Fruit fly (Drosophila melanogaster) whole organism, prepupa: ENCODE results near the gene ND-24L.

Experiments used
- Blimp-1 ChIP-seq: fragments of 200-800 bp; sonication (Bioruptor generic); optimal IDR thresholded peaks from 3 replicates; lab custom pipeline; 2017; ENCODE audit warnings: missing biosample characterization, missing genetic modification characterization, mild to moderate bottlenecking, moderate library complexity, missing genetic modification reagents
- Gug ChIP-seq: fragments of 200-800 bp; sonication (Bioruptor generic); IDR thresholded peaks from 2 replicates; pipeline ENCODE4 v1.3.6; 2022; ENCODE audit warnings: missing biosample characterization, missing genetic modification characterization
- Hr38 ChIP-seq: sonication (Bioruptor generic); optimal IDR thresholded peaks from 2 replicates; lab custom pipeline; 2016; ENCODE audit warnings: missing biosample characterization, missing genetic modification characterization
- OdsH ChIP-seq: fragments of 200-800 bp; sonication (Bioruptor generic); optimal IDR thresholded peaks from 3 replicates; lab custom pipeline; 2016; ENCODE audit warnings: missing biosample characterization, missing genetic modification characterization
- acj6 ChIP-seq: fragments of 200-800 bp; sonication (Bioruptor generic); optimal IDR thresholded peaks from 3 replicates; lab custom pipeline; 2016; ENCODE audit warnings: missing biosample characterization, missing genetic modification characterization
- dac ChIP-seq: fragments of 200-800 bp; sonication (Bioruptor generic); optimal IDR thresholded peaks from 2 replicates; lab custom pipeline; 2017; ENCODE audit warnings: missing biosample characterization, mild to moderate bottlenecking, missing genetic modification characterization
- net ChIP-seq: fragments of 200-800 bp; sonication (Bioruptor generic); optimal IDR thresholded peaks from 3 replicates; lab custom pipeline; 2016; ENCODE audit warnings: missing biosample characterization, missing genetic modification characterization

DNA sequence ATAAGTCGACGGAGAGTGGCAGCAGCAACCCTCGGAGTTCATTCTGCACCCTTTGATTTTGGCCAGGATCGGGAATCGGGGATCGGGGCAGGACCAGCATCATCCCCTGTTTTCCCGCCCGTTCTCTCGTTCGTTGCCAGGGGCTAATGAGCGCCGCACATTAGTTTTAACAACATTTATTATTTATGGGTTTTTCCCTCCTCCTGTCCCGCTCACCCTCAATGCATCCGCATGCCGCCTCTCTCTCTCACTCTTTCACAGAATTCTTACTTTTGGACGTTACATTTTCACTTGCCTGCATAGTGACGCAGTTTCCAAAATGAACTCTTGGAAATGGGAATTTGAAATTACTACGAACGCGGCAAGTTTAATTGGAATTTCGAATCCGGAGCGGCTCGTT, 46.3 kb upstream of the ND-24L start:
- TF ChIP-seq Gug (GFP tag; lab: Robert Waterston, UW) (no peak), net (GFP tag; lab: Kevin White, UChicago) (no peak), acj6 (GFP tag; lab: Kevin White, UChicago) (no peak), dac (GFP tag; lab: Kevin White, UChicago) (no peak), Hr38 (no peak), Blimp-1 (no peak), OdsH (no peak)
